Fruit fly (Drosophila melanogaster) whole organism, embryonic: ENCODE measurements around the gene CG34179.
A peak's percentile ranks its signal among the peaks of the same experiment; 100 is the strongest.

ENCODE experiments used
- Adf1 ChIP-seq: fragments of 200-800 bp; sonication (Bioruptor generic); IDR thresholded peaks from 2 replicates; pipeline ENCODE4 v1.3.6; 2022; ENCODE audit warnings: missing biosample characterization, missing genetic modification characterization
- CG10462 ChIP-seq: fragments of 200-800 bp; sonication (Bioruptor generic); optimal IDR thresholded peaks from 2 replicates; lab custom pipeline; 2016; ENCODE audit warnings: missing biosample characterization, missing genetic modification characterization
- CG10565 ChIP-seq: fragments of 200-800 bp; sonication (Bioruptor generic); optimal IDR thresholded peaks from 3 replicates; lab custom pipeline; 2016; ENCODE audit warnings: missing biosample characterization, mild to moderate bottlenecking, missing genetic modification characterization
- CG11093 ChIP-seq: fragments of 200-800 bp; sonication (Bioruptor generic); IDR thresholded peaks from 3 replicates; pipeline ENCODE4 v1.3.6; 2022; ENCODE audit warnings: missing biosample characterization, missing genetic modification characterization
- CG12744 ChIP-seq: fragments of 200-800 bp; sonication (Bioruptor generic); optimal IDR thresholded peaks from 2 replicates; lab custom pipeline; 2016; ENCODE audit warnings: missing biosample characterization, missing genetic modification characterization
- CG15269 ChIP-seq: fragments of 200-800 bp; sonication (Bioruptor generic); optimal IDR thresholded peaks from 2 replicates; lab custom pipeline; 2018; ENCODE audit warnings: missing biosample characterization, mild to moderate bottlenecking, missing genetic modification characterization, moderate library complexity
- CG1529 ChIP-seq: fragments of 200-800 bp; sonication (Bioruptor generic); optimal IDR thresholded peaks from 3 replicates; lab custom pipeline; 2018; ENCODE audit warnings: missing biosample characterization, missing genetic modification characterization
- CG16813 ChIP-seq: fragments of 200-800 bp; sonication (Bioruptor generic); IDR thresholded peaks from 3 replicates; pipeline ENCODE4 v1.3.6; 2022; ENCODE audit warnings: missing biosample characterization, missing genetic modification characterization; ENCODE audit not compliant: partially characterized antibody
- CG16863 ChIP-seq: fragments of 200-800 bp; sonication (Bioruptor generic); optimal IDR thresholded peaks from 3 replicates; lab custom pipeline; 2016; ENCODE audit warnings: missing biosample characterization, missing genetic modification characterization
- CG2712 ChIP-seq: fragments of 200-800 bp; optimal IDR thresholded peaks from 3 replicates; lab custom pipeline; 2019; ENCODE audit warnings: missing biosample characterization, mild to moderate bottlenecking, missing genetic modification characterization, moderate library complexity
- CG32532 ChIP-seq: fragments of 200-800 bp; sonication (Bioruptor generic); IDR thresholded peaks from 2 replicates; pipeline ENCODE4 v1.3.6; 2022; ENCODE audit warnings: missing biosample characterization, missing genetic modification characterization
- CG34422 ChIP-seq: fragments of 200-800 bp; sonication (Bioruptor generic); IDR thresholded peaks from 3 replicates; pipeline ENCODE4 v1.3.6; 2022; ENCODE audit warnings: missing biosample characterization, missing genetic modification characterization
- CG3995 ChIP-seq: fragments of 200-800 bp; sonication (Bioruptor generic); optimal IDR thresholded peaks from 3 replicates; lab custom pipeline; 2016; ENCODE audit warnings: missing biosample characterization, missing genetic modification characterization
- CG4617 ChIP-seq: fragments of 200-800 bp; sonication (Bioruptor generic); optimal IDR thresholded peaks from 3 replicates; lab custom pipeline; 2016; ENCODE audit warnings: missing biosample characterization, missing genetic modification characterization, borderline replicate concordance
- CG5953 ChIP-seq: fragments of 200-800 bp; sonication (Bioruptor generic); IDR thresholded peaks from 2 replicates; pipeline ENCODE4 v1.3.6; 2022; ENCODE audit warnings: missing biosample characterization, missing genetic modification characterization
- CG6765 ChIP-seq: fragments of 200-800 bp; sonication (Bioruptor generic); optimal IDR thresholded peaks from 3 replicates; lab custom pipeline; 2017; ENCODE audit warnings: missing biosample characterization, mild to moderate bottlenecking, missing genetic modification characterization
- CG7745 ChIP-seq: fragments of 200-800 bp; sonication (Bioruptor generic); optimal IDR thresholded peaks from 2 replicates; lab custom pipeline; 2018; ENCODE audit warnings: missing biosample characterization, mild to moderate bottlenecking, missing genetic modification characterization, moderate library complexity
- CG7786 ChIP-seq: fragments of 200-800 bp; sonication (Bioruptor generic); optimal IDR thresholded peaks from 2 replicates; lab custom pipeline; 2016; ENCODE audit warnings: missing biosample characterization, missing genetic modification characterization
- CG7839 ChIP-seq: fragments of 200-800 bp; sonication (Bioruptor generic); optimal IDR thresholded peaks from 3 replicates; lab custom pipeline; 2018; ENCODE audit warnings: missing biosample characterization, mild to moderate bottlenecking, missing genetic modification characterization, moderate library complexity
- CG7963 ChIP-seq: fragments of 200-800 bp; sonication (Bioruptor generic); IDR thresholded peaks from 3 replicates; pipeline ENCODE4 v1.3.6; 2022; ENCODE audit warnings: missing biosample characterization, missing genetic modification characterization; ENCODE audit not compliant: partially characterized antibody
- CG7987 ChIP-seq: fragments of 200-800 bp; sonication (Bioruptor generic); optimal IDR thresholded peaks from 2 replicates; lab custom pipeline; 2018; ENCODE audit warnings: missing biosample characterization, mild to moderate bottlenecking, missing genetic modification characterization, moderate library complexity
- CG8765 ChIP-seq: fragments of 200-800 bp; sonication (Bioruptor generic); IDR thresholded peaks from 2 replicates; pipeline ENCODE4 v1.3.6; 2022; ENCODE audit warnings: missing biosample characterization, missing genetic modification characterization
- E2f2 ChIP-seq: fragments of 200-800 bp; sonication (Bioruptor generic); IDR thresholded peaks from 2 replicates; pipeline ENCODE4 v1.3.6; 2022; ENCODE audit warnings: missing biosample characterization, missing genetic modification characterization
- Eip74EF ChIP-seq, 2 experiments: fragments of 200-800 bp in 1 of 2; fragments of >200 bp in 1 of 2; sonication (Bioruptor generic) in 1 of 2; optimal IDR thresholded peaks; 2 replicates each; lab custom pipeline; 2017 to 2019; ENCODE audit warnings: missing biosample characterization in 2 of 2, missing genetic modification characterization in 2 of 2, mild to moderate bottlenecking in 1 of 2, moderate library complexity in 1 of 2
- Gsc ChIP-seq: fragments of 200-800 bp; sonication (Bioruptor generic); IDR thresholded peaks from 2 replicates; pipeline ENCODE4 v1.3.6; 2022; ENCODE audit warnings: missing biosample characterization, missing genetic modification characterization
- Hmr ChIP-seq: fragments of 200-800 bp; sonication (Bioruptor generic); optimal IDR thresholded peaks from 3 replicates; lab custom pipeline; 2017; ENCODE audit warnings: mild to moderate bottlenecking, missing biosample characterization, missing genetic modification reagents, missing genetic modification characterization
- Hr3 ChIP-seq: fragments of 200-800 bp; sonication (Bioruptor generic); optimal IDR thresholded peaks from 3 replicates; lab custom pipeline; 2016; ENCODE audit warnings: missing biosample characterization, missing genetic modification characterization
- NC2α ChIP-seq: fragments of 200-800 bp; sonication (Bioruptor generic); optimal IDR thresholded peaks from 2 replicates; lab custom pipeline; 2016; ENCODE audit warnings: missing biosample characterization, missing genetic modification characterization
- Xrp1 ChIP-seq: fragments of 200-800 bp; sonication (Bioruptor generic); IDR thresholded peaks from 2 replicates; pipeline ENCODE4 v1.3.6; 2022; ENCODE audit warnings: missing biosample characterization, missing genetic modification characterization
- YL-1 ChIP-seq: fragments of 200-800 bp; sonication (Bioruptor generic); optimal IDR thresholded peaks from 3 replicates; lab custom pipeline; 2017; ENCODE audit warnings: missing biosample characterization, mild to moderate bottlenecking, missing genetic modification characterization
- abd-A ChIP-seq: fragments of 200-800 bp; sonication (Bioruptor generic); optimal IDR thresholded peaks from 3 replicates; lab custom pipeline; 2019; ENCODE audit warnings: missing biosample characterization, mild to moderate bottlenecking, missing genetic modification characterization, moderate library complexity
- bigmax ChIP-seq: fragments of 200-800 bp; sonication (Bioruptor generic); optimal IDR thresholded peaks from 2 replicates; lab custom pipeline; 2018; ENCODE audit warnings: missing biosample characterization, mild to moderate bottlenecking, missing genetic modification characterization
- crc ChIP-seq: fragments of 200-800 bp; sonication (Bioruptor generic); optimal IDR thresholded peaks from 2 replicates; lab custom pipeline; 2016; ENCODE audit warnings: missing biosample characterization, missing genetic modification characterization
- crp ChIP-seq, 2 experiments: fragments of 200-800 bp; sonication (Bioruptor generic); optimal IDR thresholded peaks; 2 replicates in 1 of 2; 3 replicates in 1 of 2; lab custom pipeline; 2017; ENCODE audit warnings: missing biosample characterization in 2 of 2, missing genetic modification characterization in 2 of 2, mild to moderate bottlenecking in 1 of 2, moderate library complexity in 1 of 2
- dmrt11E ChIP-seq: fragments of 200-800 bp; sonication (Bioruptor generic); optimal IDR thresholded peaks from 3 replicates; lab custom pipeline; 2018; ENCODE audit warnings: missing biosample characterization, mild to moderate bottlenecking, missing genetic modification characterization, moderate library complexity
- ewg ChIP-seq: fragments of 200-800 bp; sonication (Bioruptor generic); optimal IDR thresholded peaks from 3 replicates; lab custom pipeline; 2017; ENCODE audit warnings: mild to moderate bottlenecking, missing biosample characterization, missing genetic modification reagents, missing genetic modification characterization
- exex ChIP-seq: fragments of 200-800 bp; sonication (Bioruptor generic); optimal IDR thresholded peaks from 4 replicates; lab custom pipeline; 2018; ENCODE audit warnings: missing biosample characterization, mild to moderate bottlenecking, missing genetic modification characterization, moderate library complexity
- fd102C ChIP-seq: fragments of 200-800 bp; sonication (Bioruptor generic); optimal IDR thresholded peaks from 2 replicates; lab custom pipeline; 2018; ENCODE audit warnings: missing biosample characterization, mild to moderate bottlenecking, missing genetic modification characterization, moderate library complexity
- ftz-f1 ChIP-seq: fragments of 200-800 bp; sonication (Bioruptor generic); optimal IDR thresholded peaks from 2 replicates; lab custom pipeline; 2016; ENCODE audit warnings: missing biosample characterization, missing genetic modification characterization
- gem ChIP-seq: fragments of 200-800 bp; sonication (Bioruptor generic); optimal IDR thresholded peaks from 2 replicates; lab custom pipeline; 2019; ENCODE audit warnings: missing biosample characterization, mild to moderate bottlenecking, missing genetic modification characterization, moderate library complexity
- gt ChIP-seq: fragments of 200-800 bp; sonication (Bioruptor generic); IDR thresholded peaks from 2 replicates; pipeline ENCODE4 v1.3.6; 2022; ENCODE audit warnings: missing biosample characterization, missing genetic modification characterization
- shn ChIP-seq: fragments of 200-800 bp; sonication (Bioruptor generic); optimal IDR thresholded peaks from 3 replicates; lab custom pipeline; 2016; ENCODE audit warnings: missing biosample characterization, missing genetic modification characterization
- sima ChIP-seq: fragments of 200-800 bp; sonication (Bioruptor generic); optimal IDR thresholded peaks from 2 replicates; lab custom pipeline; 2016; ENCODE audit warnings: missing biosample characterization, missing genetic modification characterization
- sna ChIP-seq: fragments of 200-800 bp; sonication (Bioruptor generic); IDR thresholded peaks from 2 replicates; pipeline ENCODE4 v1.3.6; 2022; ENCODE audit warnings: missing biosample characterization, missing genetic modification characterization; ENCODE audit not compliant: partially characterized antibody
- unpg ChIP-seq: fragments of 200-800 bp; sonication (Bioruptor generic); optimal IDR thresholded peaks from 3 replicates; lab custom pipeline; 2018; ENCODE audit warnings: missing biosample characterization, mild to moderate bottlenecking, missing genetic modification characterization, moderate library complexity
- usp ChIP-seq: fragments of >200 bp; optimal IDR thresholded peaks from 2 replicates; lab custom pipeline; 2017; ENCODE audit warnings: missing biosample characterization, missing genetic modification characterization
- wdn ChIP-seq: fragments of 200-800 bp; sonication (Bioruptor generic); IDR thresholded peaks from 2 replicates; pipeline ENCODE4 v1.3.6; 2022; ENCODE audit warnings: missing biosample characterization, missing genetic modification characterization
- yki ChIP-seq: fragments of >200 bp; optimal IDR thresholded peaks from 3 replicates; lab custom pipeline; 2018

CG34179 gene

dm6 chr2L:6088371-6089365 is 40.2 kb upstream of the CG34179 start (continued):
- TF ChIP-seq sna (GFP tag; lab: Robert Waterston, UW) = peak; percentile 66
- no peak for TF ChIP-seq dmrt11E (tag; lab: Kevin White, UChicago)
- no peak for TF ChIP-seq Hr3 (GFP tag; lab: Kevin White, UChicago)
- TF ChIP-seq Hmr (GFP tag; lab: Kevin White, UChicago) = peak; percentile 73
- no peak for TF ChIP-seq E2f2 (GFP tag; lab: Robert Waterston, UW)
- TF ChIP-seq wdn (GFP tag; lab: Robert Waterston, UW) = no peak; the same call in 1 of the 2 replicates
- no peak for TF ChIP-seq CG1529 (GFP tag; lab: Kevin White, UChicago)
- TF ChIP-seq CG32532 = peak; percentile 41; the same call in 1 of the 2 replicates
- TF ChIP-seq YL-1 (GFP tag; lab: Kevin White, UChicago) = no peak
- no peak for TF ChIP-seq CG16863 (GFP tag; lab: Kevin White, UChicago)
- no peak for TF ChIP-seq bigmax (GFP tag; lab: Kevin White, UChicago)
- peak; percentile 99 for TF ChIP-seq ftz-f1 (GFP tag; lab: Kevin White, UChicago)
- TF ChIP-seq NC2α (GFP tag; lab: Kevin White, UChicago) = no peak
- no peak for TF ChIP-seq yki (lab: Kevin White, UChicago)
- TF ChIP-seq Gsc (GFP tag; lab: Robert Waterston, UW) = no peak
- TF ChIP-seq CG5953 (GFP tag; lab: Robert Waterston, UW) = 0 out of 2 replicates have a peak, but pooled peaks have one; percentile 20
- no peak for TF ChIP-seq CG3995
- TF ChIP-seq CG7987 (GFP tag; lab: Kevin White, UChicago) = peak; percentile 95
- TF ChIP-seq gt (GFP tag; lab: Robert Waterston, UW) = no peak
- TF ChIP-seq CG10462 (GFP tag; lab: Kevin White, UChicago) = no peak
- TF ChIP-seq fd102C = peak; percentile 29
- TF ChIP-seq CG2712 (tag; lab: Kevin White, UChicago) = peak; percentile 7
- TF ChIP-seq Eip74EF (GFP tag; optimal IDR thresholded peaks at IDR 0.05; lab: Kevin White, UChicago) = peak in 1 of 2 experiments; percentile 45
- TF ChIP-seq CG10565 (GFP tag; lab: Kevin White, UChicago) = no peak
- TF ChIP-seq crc (GFP tag; lab: Kevin White, UChicago) = no peak
- no peak for TF ChIP-seq CG11093
- TF ChIP-seq usp = no peak
- no peak for TF ChIP-seq CG15269
- TF ChIP-seq Xrp1 = 0 out of 2 replicates have a peak, but pooled peaks have one; percentile 5
- TF ChIP-seq CG7745 (tag; lab: Kevin White, UChicago) = peak; percentile 52
- TF ChIP-seq CG6765 = peak; percentile 38
- peak; percentile 95 for TF ChIP-seq abd-A (tag; lab: Kevin White, UChicago)
- TF ChIP-seq CG7786 = no peak
- no peak for TF ChIP-seq shn (GFP tag; lab: Kevin White, UChicago)
- no peak for TF ChIP-seq CG12744 (GFP tag; lab: Kevin White, UChicago)
- TF ChIP-seq CG4617 (GFP tag; lab: Kevin White, UChicago) = no peak
- TF ChIP-seq CG7963 (GFP tag; lab: Robert Waterston, UW) = no peak
- TF ChIP-seq sima = no peak
- peak in 1 of 2 experiments; percentile 1 for TF ChIP-seq crp (GFP tag; optimal IDR thresholded peaks at IDR 0.05; lab: Kevin White, UChicago)
- peak; percentile 99 for TF ChIP-seq Adf1 (GFP tag; lab: Robert Waterston, UW)
- peak; percentile 80; the same call in 2 of the 3 replicates for TF ChIP-seq CG34422 (GFP tag; lab: Robert Waterston, UW)
- peak; percentile 6 for TF ChIP-seq exex (tag; lab: Kevin White, UChicago)
- TF ChIP-seq ewg (GFP tag; lab: Kevin White, UChicago) = peak; percentile 63
- peak; percentile 80 for TF ChIP-seq CG8765 (GFP tag; lab: Robert Waterston, UW)
- peak; percentile 63 for TF ChIP-seq gem (tag; lab: Kevin White, UChicago)
- peak; percentile 44; the same call in 1 of the 3 replicates for TF ChIP-seq CG16813 (GFP tag; lab: Robert Waterston, UW)
- peak; percentile 55 for TF ChIP-seq CG7839
- TF ChIP-seq unpg (GFP tag; lab: Kevin White, UChicago) = peak; percentile 6
